Fruit fly (Drosophila melanogaster): ENCODE measurements around the gene CG5004.

The CG5004 gene

dm6 chrX:17091062-17091904, 16.1 kb upstream of the CG5004 start, which contains the start of the genes CG16700 and CG4991 (continued):
- TF ChIP-seq pdm3 (GFP tag; optimal IDR thresholded peaks at IDR 0.05) (peak; percentile 58), CG4318 (GFP tag; optimal IDR thresholded peaks at IDR 0.05) (peak; percentile 75), ss (GFP tag; optimal IDR thresholded peaks at IDR 0.05) (peak; percentile 58 to 82), topi (GFP tag; optimal IDR thresholded peaks at IDR 0.05) (peak; percentile 70), CG10669 (GFP tag; optimal IDR thresholded peaks at IDR 0.05) (peak; percentile 34), Sox102F (GFP tag; optimal IDR thresholded peaks at IDR 0.05) (peak; percentile 17), spab (GFP tag; optimal IDR thresholded peaks at IDR 0.05) (peak; percentile 39), CG16779 (tag; optimal IDR thresholded peaks at IDR 0.05) (peak; percentile 22), lz (GFP tag; optimal IDR thresholded peaks at IDR 0.05) (peak; percentile 69), CG8319 (GFP tag; optimal IDR thresholded peaks at IDR 0.05) (peak; percentile 57), Gug (GFP tag; IDR thresholded peaks at IDR 0.05) (peak; percentile 45; the same call in 1 of the 2 replicates), salr (GFP tag; optimal IDR thresholded peaks at IDR 0.05) (peak in 1 of 2 experiments; percentile 86), CG32006 (GFP tag; optimal IDR thresholded peaks at IDR 0.05) (peak; percentile 87), CG15336 (GFP tag; IDR thresholded peaks at IDR 0.05) (peak; percentile 78), fd85E (GFP tag; optimal IDR thresholded peaks at IDR 0.05) (no peak), fd59A (GFP tag; optimal IDR thresholded peaks at IDR 0.05) (no peak), fkh (GFP tag; optimal IDR thresholded peaks at IDR 0.05) (peak; percentile 38), Smox (GFP tag; optimal IDR thresholded peaks at IDR 0.05) (peak; percentile 74), CG6854 (GFP tag; optimal IDR thresholded peaks at IDR 0.05) (no peak), dsx (GFP tag; optimal IDR thresholded peaks at IDR 0.05; ENCODE audit: poor library complexity, severe bottlenecking) (peak; percentile 66), Eip93F (GFP tag; optimal IDR thresholded peaks at IDR 0.05) (no peak), Hr38 (GFP tag; optimal IDR thresholded peaks at IDR 0.05) (no peak), CG6792 (GFP tag; optimal IDR thresholded peaks at IDR 0.05) (peak; percentile 71), CG7368 (GFP tag; optimal IDR thresholded peaks at IDR 0.05) (peak; percentile 46), CG3919 (GFP tag; optimal IDR thresholded peaks at IDR 0.05) (peak; percentile 73), CG34406 (GFP tag; optimal IDR thresholded peaks at IDR 0.05) (peak; percentile 79)

- TF ChIP-seq Sox102F (GFP tag; optimal IDR thresholded peaks at IDR 0.05) (no peak), cyc (GFP tag; optimal IDR thresholded peaks at IDR 0.05) (peak; percentile 17), svp (GFP tag) (peak; percentile 55), salr (GFP tag; optimal IDR thresholded peaks at IDR 0.05) (no peak)
Measured at dm6 chrX:17093431-17093830, 14.0 kb upstream of the CG5004 start.

- TF ChIP-seq Eip78C (GFP tag): peak; percentile 0
- TF ChIP-seq CG6792 (GFP tag; optimal IDR thresholded peaks at IDR 0.05): no peak
Measured at dm6 chrX:17093900-17094446, 13.4 kb upstream of the CG5004 start.

dm6 chrX:17105707-17106106, 1.7 kb upstream of the CG5004 start, which contains the start of gene Arpc3B:
Gene Arpc3B (minus strand): TSS chrX:17105852.
- TF ChIP-seq vri (GFP tag; optimal IDR thresholded peaks at IDR 0.05) (no peak), Eip78C (GFP tag) (peak; percentile 11)

- TF ChIP-seq fd59A (GFP tag; optimal IDR thresholded peaks at IDR 0.05) (no peak), CG7368 (GFP tag; optimal IDR thresholded peaks at IDR 0.05) (no peak)
Measured at dm6 chrX:17106153-17106700, 1.2 kb upstream of the CG5004 start.

All from whole organism, prepupa.